Worm (Caenorhabditis elegans) whole organism, L2 larva: ENCODE measurements around the gene Y41D4A.6.
A peak's percentile ranks its signal among the peaks of the same experiment; 100 is the strongest.

ENCODE experiments used
- C34F6.9 ChIP-seq: fragments of 150-350 bp; optimal IDR thresholded peaks from 2 replicates; lab custom pipeline; 2014; ENCODE audit warnings: missing biosample characterization, missing genetic modification characterization
- F13H6.1 ChIP-seq: sonication (generic microtip); optimal IDR thresholded peaks from 2 replicates; lab custom pipeline; 2016; ENCODE audit warnings: missing genetic modification characterization, missing compliant biosample characterization
- Y55F3AM.14 ChIP-seq: fragments of 200-800 bp; sonication (Bioruptor generic); optimal IDR thresholded peaks from 2 replicates; lab custom pipeline; 2018; ENCODE audit warnings: mild to moderate bottlenecking, missing genetic modification characterization, missing compliant biosample characterization
- alr-1 ChIP-seq: fragments of 150-350 bp; optimal IDR thresholded peaks from 2 replicates; lab custom pipeline; 2014; ENCODE audit warnings: missing biosample characterization, missing genetic modification characterization
- ama-1 ChIP-seq: fragments of 150-350 bp; optimal IDR thresholded peaks from 2 replicates; lab custom pipeline; 2018; ENCODE audit warnings: inconsistent platforms
- blmp-1 ChIP-seq: sonication (generic microtip); optimal IDR thresholded peaks from 2 replicates; lab custom pipeline; 2017; ENCODE audit warnings: missing genetic modification characterization, mild to moderate bottlenecking, missing compliant biosample characterization, antibody characterized with exemption, moderate library complexity; ENCODE audit not compliant: insufficient read depth
- ceh-16 ChIP-seq: fragments of 150-350 bp; optimal IDR thresholded peaks from 2 replicates; lab custom pipeline; 2014; ENCODE audit warnings: missing biosample characterization, missing genetic modification characterization
- ceh-82 ChIP-seq: fragments of 150-350 bp; optimal IDR thresholded peaks from 2 replicates; lab custom pipeline; 2014; ENCODE audit warnings: missing biosample characterization, missing genetic modification characterization
- crh-2 ChIP-seq: sonication (generic microtip); optimal IDR thresholded peaks from 2 replicates; lab custom pipeline; 2017; ENCODE audit warnings: missing biosample characterization, missing genetic modification characterization
- dmd-4 ChIP-seq: sonication (generic microtip); optimal IDR thresholded peaks from 2 replicates; lab custom pipeline; 2017; ENCODE audit warnings: missing biosample characterization, missing genetic modification characterization
- elt-1 ChIP-seq: fragments of 150-350 bp; optimal IDR thresholded peaks from 2 replicates; lab custom pipeline; 2014; ENCODE audit warnings: missing biosample characterization, missing genetic modification characterization
- elt-3 ChIP-seq: sonication (generic microtip); optimal IDR thresholded peaks from 2 replicates; lab custom pipeline; 2017; ENCODE audit warnings: missing biosample characterization, missing genetic modification characterization
- gmeb-1 ChIP-seq: fragments of 150-350 bp; optimal IDR thresholded peaks from 2 replicates; lab custom pipeline; 2014; ENCODE audit warnings: missing biosample characterization, missing genetic modification characterization
- lin-13 ChIP-seq: fragments of 150-350 bp; optimal IDR thresholded peaks from 2 replicates; lab custom pipeline; 2014; ENCODE audit warnings: missing biosample characterization, missing genetic modification reagents, missing genetic modification characterization
- lin-39 ChIP-seq: fragments of 150-350 bp; optimal IDR thresholded peaks from 2 replicates; lab custom pipeline; 2014; ENCODE audit warnings: missing biosample characterization, missing genetic modification reagents, missing genetic modification characterization
- lsy-2 ChIP-seq, 2 experiments: fragments of 150-350 bp in 1 of 2; sonication (generic microtip) in 1 of 2; optimal IDR thresholded peaks; 2 replicates each; lab custom pipeline; 2014 to 2017; ENCODE audit warnings: missing biosample characterization in 2 of 2, missing genetic modification characterization in 2 of 2
- mab-5 ChIP-seq: fragments of 150-350 bp; optimal IDR thresholded peaks from 2 replicates; lab custom pipeline; 2014; ENCODE audit warnings: missing biosample characterization, missing genetic modification characterization
- mbf-1 ChIP-seq: sonication (generic microtip); optimal IDR thresholded peaks from 2 replicates; lab custom pipeline; 2017; ENCODE audit warnings: missing biosample characterization, missing genetic modification characterization
- mdl-1 ChIP-seq, 2 experiments: fragments of 150-350 bp in 1 of 2; sonication (generic microtip) in 1 of 2; optimal IDR thresholded peaks; 2 replicates each; lab custom pipeline; 2017; ENCODE audit warnings: missing biosample characterization in 2 of 2, missing genetic modification characterization in 2 of 2
- nhr-10 ChIP-seq: sonication (generic microtip); optimal IDR thresholded peaks from 2 replicates; lab custom pipeline; 2017; ENCODE audit warnings: missing biosample characterization, missing genetic modification characterization
- nhr-11 ChIP-seq: fragments of 150-350 bp; optimal IDR thresholded peaks from 2 replicates; lab custom pipeline; 2014; ENCODE audit warnings: missing biosample characterization, missing genetic modification characterization
- nhr-12 ChIP-seq: fragments of 150-350 bp; optimal IDR thresholded peaks from 2 replicates; lab custom pipeline; 2014; ENCODE audit warnings: missing biosample characterization, missing genetic modification characterization
- nhr-21 ChIP-seq: fragments of 150-350 bp; optimal IDR thresholded peaks from 2 replicates; lab custom pipeline; 2014; ENCODE audit warnings: missing biosample characterization, missing genetic modification characterization
- nhr-23 ChIP-seq: fragments of 150-350 bp; optimal IDR thresholded peaks from 2 replicates; lab custom pipeline; 2014; ENCODE audit warnings: missing biosample characterization, missing genetic modification reagents, missing genetic modification characterization
- nhr-25 ChIP-seq: fragments of 150-350 bp; sonication (generic microtip); optimal IDR thresholded peaks from 3 replicates; lab custom pipeline; 2014; ENCODE audit warnings: missing biosample characterization, missing genetic modification characterization
- nhr-6 ChIP-seq: fragments of 150-350 bp; optimal IDR thresholded peaks from 2 replicates; lab custom pipeline; 2014; ENCODE audit warnings: missing biosample characterization, missing genetic modification characterization
- nhr-77 ChIP-seq: fragments of 150-350 bp; optimal IDR thresholded peaks from 2 replicates; lab custom pipeline; 2014; ENCODE audit warnings: missing biosample characterization, missing genetic modification characterization
- peb-1 ChIP-seq: fragments of 150-350 bp; optimal IDR thresholded peaks from 2 replicates; lab custom pipeline; 2014; ENCODE audit warnings: missing biosample characterization, missing genetic modification characterization
- sem-4 ChIP-seq: fragments of 150-350 bp; optimal IDR thresholded peaks from 2 replicates; lab custom pipeline; 2014; ENCODE audit warnings: missing biosample characterization, missing genetic modification reagents, missing genetic modification characterization
- sma-3 ChIP-seq: sonication (generic microtip); optimal IDR thresholded peaks from 2 replicates; lab custom pipeline; 2016; ENCODE audit warnings: missing genetic modification reagents, missing genetic modification characterization, missing compliant biosample characterization
- sma-9 ChIP-seq, 2 experiments: fragments of 150-350 bp in 1 of 2; sonication (generic microtip) in 1 of 2; optimal IDR thresholded peaks; 2 replicates each; lab custom pipeline; 2014 to 2016; ENCODE audit warnings: missing genetic modification characterization in 2 of 2, mild to moderate bottlenecking in 1 of 2, missing biosample characterization in 1 of 2, missing compliant biosample characterization in 1 of 2, missing genetic modification reagents in 1 of 2, moderate library complexity in 1 of 2
- snpc-4 ChIP-seq: fragments of 150-350 bp; optimal IDR thresholded peaks from 2 replicates; lab custom pipeline; 2014; ENCODE audit warnings: missing biosample characterization, missing genetic modification characterization
- unc-39 ChIP-seq: fragments of 150-350 bp; optimal IDR thresholded peaks from 2 replicates; lab custom pipeline; 2014; ENCODE audit warnings: missing biosample characterization, missing genetic modification characterization
- unc-55 ChIP-seq: fragments of 150-350 bp; sonication (generic microtip); optimal IDR thresholded peaks from 3 replicates; lab custom pipeline; 2014; ENCODE audit warnings: missing biosample characterization, missing genetic modification reagents, missing genetic modification characterization
- zag-1 ChIP-seq: fragments of 150-350 bp; optimal IDR thresholded peaks from 2 replicates; lab custom pipeline; 2014; ENCODE audit warnings: missing biosample characterization, missing genetic modification characterization
- ztf-11 ChIP-seq: sonication (generic microtip); optimal IDR thresholded peaks from 2 replicates; lab custom pipeline; 2017; ENCODE audit warnings: missing biosample characterization, missing genetic modification characterization
- ztf-4 ChIP-seq: fragments of 150-350 bp; optimal IDR thresholded peaks from 2 replicates; lab custom pipeline; 2014; ENCODE audit warnings: missing biosample characterization, missing genetic modification characterization

Y41D4A.6 gene

DNA sequence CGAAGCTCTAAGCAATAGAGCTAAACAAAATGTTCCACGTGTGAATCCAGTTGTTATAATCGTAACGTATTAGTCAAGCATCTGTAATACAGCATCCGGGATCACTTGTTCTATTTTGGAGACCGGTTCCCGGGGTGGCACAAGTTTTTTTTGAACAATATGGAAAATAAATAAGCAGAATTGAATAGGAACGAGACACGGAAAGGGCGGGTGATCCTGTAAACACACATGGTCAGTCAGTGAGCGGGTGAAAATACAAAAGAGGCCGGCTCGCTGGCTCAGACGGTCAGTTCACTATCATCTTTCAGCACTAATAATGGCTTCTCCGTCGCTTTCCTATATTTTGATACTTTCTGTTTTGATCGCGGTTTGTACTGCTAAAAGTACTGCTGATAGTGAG, 19.4 kb downstream of the Y41D4A.6 start, which contains the start of gene K08D12.8:
TSS of gene K08D12.8 (plus strand) at position 301 of the 400 bp plus-strand sequence.
- no peak for TF ChIP-seq nhr-77 (tag; lab: Kevin White, UChicago)
- no peak for TF ChIP-seq nhr-6
- TF ChIP-seq sma-9 (GFP tag; optimal IDR thresholded peaks at IDR 0.05; lab: Kevin White, UChicago) = no peak
- no peak for TF ChIP-seq sma-9 (tag; optimal IDR thresholded peaks at IDR 0.05; lab: Kevin White, UChicago)
- TF ChIP-seq nhr-25 = no peak
- TF ChIP-seq ceh-16 (tag; lab: Kevin White, UChicago) = no peak
- TF ChIP-seq sma-3 = no peak
- no peak for TF ChIP-seq snpc-4 (tag; lab: Kevin White, UChicago)
- no peak for TF ChIP-seq lin-13 (GFP tag; lab: Kevin White, UChicago)
- TF ChIP-seq ama-1 (lab: Kevin White, UChicago) = no peak
- TF ChIP-seq unc-55 (GFP tag; lab: Kevin White, UChicago) = no peak
- no peak for TF ChIP-seq elt-1
- TF ChIP-seq ztf-4 (tag; lab: Kevin White, UChicago) = no peak
- TF ChIP-seq nhr-12 (tag; lab: Kevin White, UChicago) = no peak

DNA sequence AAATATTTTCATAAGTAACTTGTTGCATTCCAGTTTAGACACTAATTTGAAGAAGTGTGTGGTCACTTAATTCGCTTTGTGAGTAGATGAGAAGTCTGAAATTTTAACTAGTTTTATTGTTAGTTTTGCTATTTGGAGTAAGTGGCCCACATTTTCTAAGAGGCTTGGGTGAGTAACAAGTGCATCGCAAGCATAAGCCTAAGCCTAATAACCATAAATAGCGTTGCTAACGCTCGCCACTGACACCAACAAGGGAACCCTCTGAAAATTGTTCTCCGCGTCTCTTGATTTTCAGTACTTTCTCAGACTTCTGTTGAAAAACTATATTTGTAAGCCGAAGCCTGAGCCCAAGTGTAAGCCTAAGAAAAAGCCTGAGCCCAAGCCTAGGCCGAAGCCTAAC, 21.0 kb downstream of the Y41D4A.6 start, which contains the start of gene epic-3:
TSS of gene epic-3 (minus strand) at position 101 of the 400 bp plus-strand sequence.
- TF ChIP-seq nhr-25 = no peak
- no peak for TF ChIP-seq ceh-82
- TF ChIP-seq sem-4 = no peak
- no peak for TF ChIP-seq nhr-6
- TF ChIP-seq mdl-1 (tag; optimal IDR thresholded peaks at IDR 0.05; lab: Kevin White, UChicago) = no peak
- TF ChIP-seq nhr-11 (tag; lab: Kevin White, UChicago) = no peak
- no peak for TF ChIP-seq nhr-10
- TF ChIP-seq blmp-1 (tag; lab: Kevin White, UChicago) = no peak
- TF ChIP-seq zag-1 (tag; lab: Kevin White, UChicago) = no peak
- no peak for TF ChIP-seq F13H6.1
- no peak for TF ChIP-seq C34F6.9 (tag; lab: Kevin White, UChicago)
- no peak for TF ChIP-seq nhr-77 (tag; lab: Kevin White, UChicago)
- TF ChIP-seq, all 48 proteins: peak for 0

DNA sequence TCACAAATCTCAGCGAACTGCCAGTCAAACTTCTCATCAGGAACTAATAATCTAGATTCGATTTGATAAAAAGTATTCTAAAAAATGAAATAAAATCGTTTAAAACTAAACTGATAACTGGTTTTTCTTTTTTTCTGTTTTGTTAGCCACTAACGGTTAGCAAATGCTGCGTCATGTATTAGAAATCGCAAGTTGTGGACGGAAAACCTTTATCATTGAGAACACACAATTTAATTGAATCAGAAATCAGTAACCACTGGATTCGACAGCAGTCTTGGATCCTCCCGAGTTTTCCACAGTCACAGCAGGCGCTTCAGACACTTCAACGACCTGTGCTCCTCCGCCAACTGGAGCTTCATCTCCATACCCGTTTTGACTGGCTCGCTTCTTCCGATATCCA, 22.4 kb downstream of the Y41D4A.6 start:
- TF ChIP-seq lin-39 (no peak), mab-5 (tag; lab: Kevin White, UChicago) (no peak), alr-1 (tag; lab: Kevin White, UChicago) (no peak), nhr-6 (no peak), nhr-23 (tag; lab: Kevin White, UChicago) (no peak), lin-13 (GFP tag; lab: Kevin White, UChicago) (no peak), peb-1 (tag; lab: Kevin White, UChicago) (no peak), sma-3 (peak; percentile 40), mdl-1 (tag; optimal IDR thresholded peaks at IDR 0.05; lab: Kevin White, UChicago) (no peak), nhr-25 (peak; percentile 27), snpc-4 (tag; lab: Kevin White, UChicago) (no peak), nhr-12 (tag; lab: Kevin White, UChicago) (no peak), ama-1 (lab: Kevin White, UChicago) (peak; percentile 28), mbf-1 (no peak), blmp-1 (tag; lab: Kevin White, UChicago) (no peak), unc-39 (no peak), nhr-21 (tag; lab: Kevin White, UChicago) (no peak), Y55F3AM.14 (no peak)

DNA sequence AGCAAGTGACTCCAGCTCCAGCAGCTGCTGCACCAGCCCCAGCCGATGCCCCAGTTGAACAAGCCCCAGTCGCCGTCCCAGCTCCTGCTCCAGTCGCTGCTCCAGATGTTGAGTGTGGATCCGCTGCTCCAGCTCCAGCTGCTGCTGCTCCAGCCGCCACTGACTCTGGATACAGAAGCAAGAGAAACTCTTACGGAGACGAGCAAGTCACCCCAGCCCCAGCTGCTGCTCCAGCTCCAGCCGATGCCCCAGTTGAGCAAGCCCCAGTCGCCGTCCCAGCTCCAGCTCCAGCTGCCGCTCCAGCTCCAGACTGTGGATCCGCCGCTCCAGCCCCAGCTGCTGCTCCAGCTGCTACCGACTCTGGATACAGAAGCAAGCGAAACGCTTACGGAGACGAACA, 23.7 kb downstream of the Y41D4A.6 start:
- TF ChIP-seq alr-1 (tag; lab: Kevin White, UChicago) (no peak), Y55F3AM.14 (no peak), gmeb-1 (tag; lab: Kevin White, UChicago) (no peak), nhr-11 (tag; lab: Kevin White, UChicago) (no peak), sem-4 (no peak), lsy-2 (tag; optimal IDR thresholded peaks at IDR 0.05; lab: Kevin White, UChicago) (no peak), crh-2 (tag; lab: Kevin White, UChicago) (no peak), ztf-11 (tag; lab: Kevin White, UChicago) (no peak), dmd-4 (no peak), elt-3 (no peak), ceh-16 (tag; lab: Kevin White, UChicago) (no peak), C34F6.9 (tag; lab: Kevin White, UChicago) (no peak), snpc-4 (tag; lab: Kevin White, UChicago) (no peak), blmp-1 (tag; lab: Kevin White, UChicago) (no peak)
